Worm (Caenorhabditis elegans) whole organism, midembryonic: ENCODE results near the gene usp-50.

Experiments used
- T22C8.4 ChIP-seq: fragments of 200-800 bp; sonication (Bioruptor generic); IDR thresholded peaks from 2 replicates; pipeline ENCODE4 v1.3.6; 2022; ENCODE audit warnings: missing genetic modification characterization, missing compliant biosample characterization
- cog-1 ChIP-seq: sonication (generic microtip); optimal IDR thresholded peaks from 2 replicates; lab custom pipeline; 2016; ENCODE audit warnings: missing genetic modification characterization, missing compliant biosample characterization
- flt-1 ChIP-seq: fragments of 200-800 bp; sonication (Bioruptor generic); IDR thresholded peaks from 2 replicates; pipeline ENCODE4 v1.3.6; 2022; ENCODE audit warnings: missing genetic modification characterization, missing compliant biosample characterization
- klf-2 ChIP-seq: fragments of 200-800 bp; sonication (Bioruptor generic); conservative IDR thresholded peaks from 2 replicates; pipeline ENCODE4 v1.3.6; 2022; ENCODE audit warnings: missing genetic modification reagents, missing genetic modification characterization, missing compliant biosample characterization
- med-1 ChIP-seq: sonication (generic microtip); optimal IDR thresholded peaks from 2 replicates; lab custom pipeline; 2017; ENCODE audit warnings: missing genetic modification characterization, mild to moderate bottlenecking, missing compliant biosample characterization, antibody characterized with exemption, missing genetic modification reagents; ENCODE audit not compliant: insufficient read depth
- ref-1 ChIP-seq: fragments of 200-800 bp; sonication (Bioruptor generic); conservative IDR thresholded peaks from 2 replicates; pipeline ENCODE4 v1.3.6; 2022; ENCODE audit warnings: missing genetic modification reagents, missing genetic modification characterization, missing compliant biosample characterization
- tab-1 ChIP-seq: fragments of 200-800 bp; sonication (Bioruptor generic); IDR thresholded peaks from 2 replicates; pipeline ENCODE4 v1.3.6; 2022; ENCODE audit warnings: missing genetic modification characterization, missing compliant biosample characterization
- ztf-23 ChIP-seq: fragments of 200-800 bp; sonication (Bioruptor generic); IDR thresholded peaks from 2 replicates; pipeline ENCODE4 v1.3.6; 2022; ENCODE audit warnings: missing genetic modification reagents, missing genetic modification characterization, missing compliant biosample characterization
- ztf-29 ChIP-seq: fragments of 200-800 bp; sonication (Bioruptor generic); IDR thresholded peaks from 2 replicates; pipeline ENCODE4 v1.3.6; 2022; ENCODE audit warnings: missing genetic modification reagents, missing genetic modification characterization, missing compliant biosample characterization

DNA sequence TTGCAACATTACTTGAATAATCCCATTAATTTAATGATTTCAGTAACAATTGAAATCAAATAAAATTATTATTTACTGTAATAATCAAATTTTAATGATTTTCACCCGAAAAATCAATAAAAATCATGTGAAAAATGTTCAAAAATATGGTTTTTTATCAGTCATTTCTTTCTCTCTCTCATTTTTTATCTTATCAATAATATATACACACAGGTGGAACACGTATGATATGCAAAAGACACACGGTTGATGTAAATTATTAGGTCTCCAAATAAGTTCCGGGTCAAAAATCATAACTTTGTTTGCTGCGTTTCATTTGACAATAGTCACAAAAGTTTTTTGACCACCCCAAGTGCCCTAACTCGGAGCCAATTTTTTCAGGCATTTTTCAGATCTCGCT lies 53.5 kb downstream of the usp-50 start:
- no peak for TF ChIP-seq T22C8.4 (GFP tag; lab: Robert Waterston, UW)
- no peak for TF ChIP-seq flt-1 (GFP tag; lab: Robert Waterston, UW)
- TF ChIP-seq ref-1 (GFP tag; lab: Robert Waterston, UW), result no peak
- TF ChIP-seq cog-1 (tag; lab: Kevin White, UChicago), result no peak
- TF ChIP-seq tab-1 (GFP tag; lab: Robert Waterston, UW), result no peak
- no peak for TF ChIP-seq med-1 (GFP tag; lab: Kevin White, UChicago)
- TF ChIP-seq ztf-29 (GFP tag; lab: Robert Waterston, UW), result no peak
- TF ChIP-seq ztf-23 (GFP tag; lab: Robert Waterston, UW), result no peak
- TF ChIP-seq klf-2, result no peak
